Fruit fly (Drosophila melanogaster) whole organism, embryonic: ENCODE results near the gene Sqor.

Experiments used
- Abd-B ChIP-seq: fragments of 200-800 bp; sonication (Bioruptor generic); optimal IDR thresholded peaks from 2 replicates; lab custom pipeline; 2018; ENCODE audit warnings: missing biosample characterization, mild to moderate bottlenecking, missing genetic modification characterization, moderate library complexity
- Antp ChIP-seq: fragments of 200-800 bp; sonication (Bioruptor generic); optimal IDR thresholded peaks from 3 replicates; lab custom pipeline; 2016; ENCODE audit warnings: missing biosample characterization, missing genetic modification characterization
- Blimp-1 ChIP-seq: fragments of 200-800 bp; sonication (Bioruptor generic); optimal IDR thresholded peaks from 3 replicates; lab custom pipeline; 2018; ENCODE audit warnings: missing biosample characterization, missing genetic modification characterization, mild to moderate bottlenecking, moderate library complexity, missing genetic modification reagents
- BtbVII ChIP-seq: fragments of 200-800 bp; sonication (Bioruptor generic); optimal IDR thresholded peaks from 3 replicates; lab custom pipeline; 2017; ENCODE audit warnings: missing biosample characterization, mild to moderate bottlenecking, missing genetic modification characterization
- CG10654 ChIP-seq: fragments of 200-800 bp; sonication (Bioruptor generic); optimal IDR thresholded peaks from 2 replicates; lab custom pipeline; 2016; ENCODE audit warnings: missing biosample characterization, missing genetic modification characterization
- CG13624 ChIP-seq: fragments of 200-800 bp; sonication (Bioruptor generic); optimal IDR thresholded peaks from 2 replicates; lab custom pipeline; 2016; ENCODE audit warnings: missing biosample characterization, missing genetic modification characterization
- CG14710 ChIP-seq: fragments of 200-800 bp; sonication (Bioruptor generic); optimal IDR thresholded peaks from 3 replicates; lab custom pipeline; 2019; ENCODE audit warnings: missing biosample characterization, mild to moderate bottlenecking, missing genetic modification characterization, moderate library complexity
- CG14860 ChIP-seq: fragments of 200-800 bp; sonication (Bioruptor generic); IDR thresholded peaks from 3 replicates; pipeline ENCODE4 v1.3.6; 2022; ENCODE audit warnings: missing biosample characterization, missing genetic modification characterization; ENCODE audit not compliant: partially characterized antibody
- CG15269 ChIP-seq: fragments of 200-800 bp; sonication (Bioruptor generic); optimal IDR thresholded peaks from 2 replicates; lab custom pipeline; 2018; ENCODE audit warnings: missing biosample characterization, mild to moderate bottlenecking, missing genetic modification characterization, moderate library complexity
- CG17186 ChIP-seq: fragments of 200-800 bp; sonication (Bioruptor generic); optimal IDR thresholded peaks from 3 replicates; lab custom pipeline; 2017; ENCODE audit warnings: missing biosample characterization, missing genetic modification reagents, missing genetic modification characterization
- CG1792 ChIP-seq: fragments of 200-800 bp; sonication (Bioruptor generic); optimal IDR thresholded peaks from 2 replicates; lab custom pipeline; 2016; ENCODE audit warnings: missing biosample characterization, missing genetic modification characterization
- CG18476 ChIP-seq: fragments of 200-800 bp; sonication (Bioruptor generic); optimal IDR thresholded peaks from 2 replicates; lab custom pipeline; 2016; ENCODE audit warnings: missing biosample characterization, mild to moderate bottlenecking, missing genetic modification characterization
- CG2199 ChIP-seq: fragments of 200-800 bp; sonication (Bioruptor generic); IDR thresholded peaks from 3 replicates; pipeline ENCODE4 v1.3.6; 2022; ENCODE audit warnings: missing biosample characterization, missing genetic modification characterization
- CG43689 ChIP-seq: fragments of 200-800 bp; sonication (Bioruptor generic); IDR thresholded peaks from 2 replicates; pipeline ENCODE4 v1.3.6; 2022; ENCODE audit warnings: missing biosample characterization, missing genetic modification characterization
- CG4730 ChIP-seq: fragments of 200-800 bp; sonication (Bioruptor generic); IDR thresholded peaks from 2 replicates; pipeline ENCODE4 v1.3.6; 2022; ENCODE audit warnings: missing biosample characterization, missing genetic modification characterization
- CG5953 ChIP-seq: fragments of 200-800 bp; sonication (Bioruptor generic); IDR thresholded peaks from 2 replicates; pipeline ENCODE4 v1.3.6; 2022; ENCODE audit warnings: missing biosample characterization, missing genetic modification characterization
- CG6813 ChIP-seq: fragments of 200-800 bp; sonication (Bioruptor generic); optimal IDR thresholded peaks from 2 replicates; lab custom pipeline; 2017; ENCODE audit warnings: missing biosample characterization, missing genetic modification characterization, mild to moderate bottlenecking, moderate library complexity, missing genetic modification reagents
- CG9876 ChIP-seq: fragments of 200-800 bp; sonication (Bioruptor generic); optimal IDR thresholded peaks from 2 replicates; lab custom pipeline; 2016; ENCODE audit warnings: missing biosample characterization, missing genetic modification characterization
- Ets97D ChIP-seq: fragments of 200-800 bp; sonication (Bioruptor generic); optimal IDR thresholded peaks from 3 replicates; lab custom pipeline; 2016; ENCODE audit warnings: missing biosample characterization, missing genetic modification characterization
- Fer3 ChIP-seq: fragments of 200-800 bp; sonication (Bioruptor generic); optimal IDR thresholded peaks from 2 replicates; lab custom pipeline; 2018; ENCODE audit warnings: missing biosample characterization, mild to moderate bottlenecking, missing genetic modification characterization, moderate library complexity
- Lhr ChIP-seq: fragments of 200-800 bp; sonication (Bioruptor generic); optimal IDR thresholded peaks from 3 replicates; lab custom pipeline; 2017; ENCODE audit warnings: mild to moderate bottlenecking, missing biosample characterization, missing genetic modification reagents, missing genetic modification characterization
- abd-A ChIP-seq: fragments of 200-800 bp; sonication (Bioruptor generic); optimal IDR thresholded peaks from 3 replicates; lab custom pipeline; 2019; ENCODE audit warnings: missing biosample characterization, mild to moderate bottlenecking, missing genetic modification characterization, moderate library complexity
- ato ChIP-seq: fragments of 200-800 bp; sonication (Bioruptor generic); IDR thresholded peaks from 2 replicates; pipeline ENCODE4 v1.3.6; 2022; ENCODE audit warnings: missing biosample characterization, missing genetic modification characterization; ENCODE audit not compliant: partially characterized antibody
- az2 ChIP-seq: fragments of 200-800 bp; sonication (Bioruptor generic); optimal IDR thresholded peaks from 3 replicates; lab custom pipeline; 2016; ENCODE audit warnings: missing biosample characterization, missing genetic modification characterization
- bsh ChIP-seq, 2 experiments: fragments of 200-800 bp; sonication (Bioruptor generic); optimal IDR thresholded peaks; 2 replicates each; lab custom pipeline; 2017 to 2018; ENCODE audit warnings: mild to moderate bottlenecking in 2 of 2, missing biosample characterization in 2 of 2, missing genetic modification characterization in 2 of 2, moderate library complexity in 1 of 2
- cg ChIP-seq: fragments of 200-800 bp; sonication (Bioruptor generic); optimal IDR thresholded peaks from 3 replicates; lab custom pipeline; 2019; ENCODE audit warnings: missing biosample characterization, mild to moderate bottlenecking, missing genetic modification characterization, moderate library complexity
- chn ChIP-seq: fragments of 200-800 bp; sonication (Bioruptor generic); optimal IDR thresholded peaks from 2 replicates; lab custom pipeline; 2016; ENCODE audit warnings: missing biosample characterization, missing genetic modification characterization
- croc ChIP-seq: fragments of 200-800 bp; sonication (Bioruptor generic); conservative IDR thresholded peaks from 3 replicates; pipeline ENCODE4 v1.3.6; 2022; ENCODE audit warnings: missing biosample characterization, missing genetic modification characterization
- crp ChIP-seq, 2 experiments: fragments of 200-800 bp; sonication (Bioruptor generic); optimal IDR thresholded peaks; 2 replicates in 1 of 2; 3 replicates in 1 of 2; lab custom pipeline; 2017; ENCODE audit warnings: missing biosample characterization in 2 of 2, missing genetic modification characterization in 2 of 2, mild to moderate bottlenecking in 1 of 2, moderate library complexity in 1 of 2
- gfzf ChIP-seq: fragments of 200-800 bp; sonication (Bioruptor generic); optimal IDR thresholded peaks from 2 replicates; lab custom pipeline; 2016; ENCODE audit warnings: missing biosample characterization, mild to moderate bottlenecking, missing genetic modification characterization, moderate library complexity
- hb ChIP-seq: fragments of 200-800 bp; sonication (Bioruptor generic); IDR thresholded peaks from 3 replicates; pipeline ENCODE4 v1.3.6; 2022; ENCODE audit warnings: missing biosample characterization, missing genetic modification characterization; ENCODE audit not compliant: partially characterized antibody
- ken ChIP-seq: fragments of 200-800 bp; sonication (Bioruptor generic); IDR thresholded peaks from 3 replicates; pipeline ENCODE4 v1.3.6; 2022; ENCODE audit warnings: missing biosample characterization, missing genetic modification characterization
- lilli ChIP-seq: fragments of 200-800 bp; sonication (Bioruptor generic); optimal IDR thresholded peaks from 3 replicates; lab custom pipeline; 2016; ENCODE audit warnings: missing biosample characterization, missing genetic modification characterization
- nerfin-2 ChIP-seq: fragments of 200-800 bp; sonication (Bioruptor generic); IDR thresholded peaks from 2 replicates; pipeline ENCODE4 v1.3.6; 2022; ENCODE audit warnings: missing biosample characterization, missing genetic modification characterization; ENCODE audit not compliant: partially characterized antibody
- peb ChIP-seq: fragments of 200-800 bp; sonication (Bioruptor generic); IDR thresholded peaks from 2 replicates; pipeline ENCODE4 v1.3.6; 2022; ENCODE audit warnings: missing biosample characterization, missing genetic modification characterization
- phol ChIP-seq: fragments of 200-800 bp; sonication (Bioruptor generic); optimal IDR thresholded peaks from 3 replicates; lab custom pipeline; 2018; ENCODE audit warnings: missing biosample characterization, mild to moderate bottlenecking, missing genetic modification characterization, moderate library complexity
- ranshi ChIP-seq: fragments of 200-800 bp; sonication (Bioruptor generic); IDR thresholded peaks from 2 replicates; pipeline ENCODE4 v1.3.6; 2022; ENCODE audit warnings: missing biosample characterization, missing genetic modification characterization
- schlank ChIP-seq: fragments of 200-800 bp; sonication (Bioruptor generic); optimal IDR thresholded peaks from 2 replicates; lab custom pipeline; 2018; ENCODE audit warnings: missing biosample characterization, mild to moderate bottlenecking, missing genetic modification characterization
- seq ChIP-seq: fragments of 200-800 bp; sonication (Bioruptor generic); IDR thresholded peaks from 2 replicates; pipeline ENCODE4 v1.3.6; 2022; ENCODE audit warnings: missing biosample characterization, missing genetic modification characterization
- sim ChIP-seq: fragments of 200-800 bp; sonication (Bioruptor generic); IDR thresholded peaks from 2 replicates; pipeline ENCODE4 v1.3.6; 2022; ENCODE audit warnings: missing biosample characterization, missing genetic modification characterization
- sqz ChIP-seq: fragments of 200-800 bp; sonication (Bioruptor generic); optimal IDR thresholded peaks from 3 replicates; lab custom pipeline; 2018; ENCODE audit warnings: missing biosample characterization, mild to moderate bottlenecking, missing genetic modification characterization
- ssp ChIP-seq: fragments of 200-800 bp; sonication (Bioruptor generic); IDR thresholded peaks from 2 replicates; pipeline ENCODE4 v1.3.6; 2022; ENCODE audit warnings: missing biosample characterization, missing genetic modification characterization
- tio ChIP-seq: fragments of 200-800 bp; sonication (Bioruptor generic); optimal IDR thresholded peaks from 2 replicates; lab custom pipeline; 2017; ENCODE audit warnings: missing biosample characterization, missing genetic modification characterization, inconsistent platforms
- toy ChIP-seq: fragments of 200-800 bp; sonication (Bioruptor generic); IDR thresholded peaks from 2 replicates; pipeline ENCODE4 v1.3.6; 2022; ENCODE audit warnings: missing biosample characterization, missing genetic modification characterization
- wdn ChIP-seq: fragments of 200-800 bp; sonication (Bioruptor generic); IDR thresholded peaks from 2 replicates; pipeline ENCODE4 v1.3.6; 2022; ENCODE audit warnings: missing biosample characterization, missing genetic modification characterization
- wek ChIP-seq: fragments of 200-800 bp; sonication (Bioruptor generic); optimal IDR thresholded peaks from 3 replicates; lab custom pipeline; 2018; ENCODE audit warnings: missing biosample characterization, mild to moderate bottlenecking, missing genetic modification characterization, moderate library complexity
- wor ChIP-seq: fragments of 200-800 bp; sonication (Bioruptor generic); IDR thresholded peaks from 2 replicates; pipeline ENCODE4 v1.3.6; 2022; ENCODE audit warnings: missing biosample characterization, missing genetic modification characterization
- zfh2 ChIP-seq: fragments of 200-800 bp; sonication (Bioruptor generic); optimal IDR thresholded peaks from 2 replicates; lab custom pipeline; 2016; ENCODE audit warnings: missing biosample characterization, missing genetic modification characterization

The Sqor gene

DNA sequence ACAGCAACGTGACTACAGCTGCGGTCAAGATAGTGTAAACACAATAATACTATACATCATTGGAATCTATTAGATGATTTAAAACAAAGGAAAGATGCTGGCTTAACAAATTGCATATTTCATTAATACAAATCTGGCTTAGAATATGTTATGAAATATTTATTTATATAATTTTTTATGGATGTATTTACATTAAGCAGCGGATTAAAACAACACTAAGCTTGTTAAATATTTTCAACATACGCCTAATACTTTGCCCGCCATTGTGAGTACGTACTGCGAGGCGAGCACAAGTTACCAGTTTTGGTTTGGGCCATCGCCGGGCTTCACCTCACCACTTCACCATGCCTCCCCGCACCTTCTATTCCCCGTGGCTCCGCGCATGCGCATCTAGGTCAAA is 29.9 kb downstream of the Sqor start (continued):
- no peak for TF ChIP-seq cg (GFP tag; lab: Kevin White, UChicago)
- TF ChIP-seq ranshi = peak; percentile 51; the same call in 1 of the 2 replicates
- peak; percentile 30; the same call in 1 of the 2 replicates for TF ChIP-seq CG4730 (GFP tag; lab: Robert Waterston, UW)
- no peak for TF ChIP-seq hb (GFP tag; lab: Robert Waterston, UW)
- no peak for TF ChIP-seq CG9876
- no peak for TF ChIP-seq CG13624
- TF ChIP-seq CG1792 (GFP tag; lab: Kevin White, UChicago) = no peak
- peak; percentile 73 for TF ChIP-seq CG14710
- TF ChIP-seq toy = no peak
- no peak for TF ChIP-seq ken (GFP tag; lab: Robert Waterston, UW)
- no peak for TF ChIP-seq Antp (GFP tag; lab: Kevin White, UChicago)
- TF ChIP-seq croc (GFP tag; lab: Robert Waterston, UW) = peak; percentile 60
- TF ChIP-seq CG5953 (GFP tag; lab: Robert Waterston, UW) = peak; percentile 53; the same call in 1 of the 2 replicates
- no peak for TF ChIP-seq abd-A (tag; lab: Kevin White, UChicago)
- peak; percentile 44 for TF ChIP-seq az2 (GFP tag; lab: Kevin White, UChicago)
- peak; percentile 15 for TF ChIP-seq Lhr
- no peak for TF ChIP-seq CG43689 (GFP tag; lab: Robert Waterston, UW)
- peak; percentile 39; the same call in 1 of the 2 replicates for TF ChIP-seq ssp (GFP tag; lab: Robert Waterston, UW)
- peak; percentile 27 for TF ChIP-seq tio (GFP tag; lab: Kevin White, UChicago)
- peak; percentile 84 for TF ChIP-seq CG15269 (tag; lab: Kevin White, UChicago)
- TF ChIP-seq CG18476 (GFP tag; lab: Kevin White, UChicago) = peak; percentile 35
- no peak for TF ChIP-seq schlank (tag; lab: Kevin White, UChicago)
- no peak for TF ChIP-seq Ets97D (GFP tag; lab: Kevin White, UChicago)
- peak; percentile 70 for TF ChIP-seq Fer3 (tag; lab: Kevin White, UChicago)
- peak; percentile 81 for TF ChIP-seq phol (tag; lab: Kevin White, UChicago)
- peak; percentile 73 for TF ChIP-seq BtbVII (GFP tag; lab: Kevin White, UChicago)

dm6 chr3L:4270949-4271827 is 31.2 kb downstream of the Sqor start:
- peak; percentile 26; the same call in 1 of the 2 replicates for TF ChIP-seq nerfin-2 (GFP tag; lab: Robert Waterston, UW)
- no peak for TF ChIP-seq wdn (GFP tag; lab: Robert Waterston, UW)
- peak; percentile 41 for TF ChIP-seq sqz
- TF ChIP-seq CG17186 = no peak
- no peak for TF ChIP-seq Abd-B (GFP tag; lab: Kevin White, UChicago)
- TF ChIP-seq seq (GFP tag; lab: Robert Waterston, UW) = no peak
- TF ChIP-seq CG2199 (GFP tag; lab: Robert Waterston, UW) = 0 out of 3 replicates have a peak, but pooled peaks have one; percentile 30
- no peak for TF ChIP-seq crp (GFP tag; optimal IDR thresholded peaks at IDR 0.05; lab: Kevin White, UChicago)
- peak; percentile 96 for TF ChIP-seq Blimp-1 (GFP tag; lab: Kevin White, UChicago)
- TF ChIP-seq chn (GFP tag; lab: Kevin White, UChicago) = no peak
- TF ChIP-seq ato = no peak
- no peak for TF ChIP-seq gfzf (GFP tag; lab: Kevin White, UChicago)
- no peak for TF ChIP-seq CG6813 (GFP tag; lab: Kevin White, UChicago)
- no peak for TF ChIP-seq CG10654 (GFP tag; lab: Kevin White, UChicago)
- peak in 1 of 2 experiments; percentile 11 for TF ChIP-seq bsh (GFP tag; optimal IDR thresholded peaks at IDR 0.05; lab: Kevin White, UChicago)
- no peak for TF ChIP-seq lilli
- no peak for TF ChIP-seq zfh2 (GFP tag; lab: Kevin White, UChicago)
- TF ChIP-seq peb (GFP tag; lab: Robert Waterston, UW) = no peak
- TF ChIP-seq sim = no peak
- no peak for TF ChIP-seq CG14860
- no peak for TF ChIP-seq wek (GFP tag; lab: Kevin White, UChicago)
- TF ChIP-seq wor = no peak
